Fruit fly (Drosophila melanogaster): ENCODE data around the gene smog.

The smog gene

DNA sequence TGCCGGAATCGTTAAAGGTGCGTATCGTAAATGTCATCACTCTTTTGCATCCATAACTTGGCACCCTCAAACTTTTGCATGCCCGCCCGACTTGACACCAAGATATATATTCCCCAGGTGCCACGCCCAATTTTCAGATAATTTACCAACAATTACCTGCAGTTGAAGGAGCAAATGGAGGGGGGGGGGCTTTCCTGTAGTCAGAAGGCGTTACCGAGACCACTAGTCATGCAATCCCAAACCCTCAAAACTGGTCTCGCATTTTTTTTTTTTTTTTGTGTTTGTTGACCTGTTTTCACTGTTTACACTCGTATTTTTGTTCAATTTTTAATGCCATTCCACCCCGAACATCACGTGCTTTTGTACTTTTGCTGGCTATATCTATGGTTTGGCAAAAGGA is 27.0 kb upstream of the smog start:
- no peak for TF ChIP-seq noc (tag; optimal IDR thresholded peaks at IDR 0.05)

DNA sequence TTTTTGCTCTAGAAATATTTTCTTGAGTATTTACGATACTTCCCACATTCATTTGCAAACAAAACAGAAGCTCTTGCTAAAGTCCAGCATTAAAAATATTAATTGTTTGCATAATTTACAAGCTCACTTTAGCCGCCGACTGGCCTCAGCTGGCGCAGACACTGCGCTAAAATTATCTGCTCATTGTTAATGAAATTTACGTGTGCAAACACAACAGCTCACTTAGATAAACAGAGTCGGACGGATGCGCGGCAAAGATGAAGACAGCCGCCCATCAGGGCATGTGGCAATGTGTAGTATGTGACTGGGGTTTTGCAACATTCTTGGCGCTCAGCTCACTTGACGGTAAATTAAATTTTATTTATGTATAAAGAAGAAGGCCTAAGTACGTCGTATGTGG is 23.6 kb upstream of the smog start:
- TF ChIP-seq noc (tag; optimal IDR thresholded peaks at IDR 0.05): peak; percentile 69

DNA sequence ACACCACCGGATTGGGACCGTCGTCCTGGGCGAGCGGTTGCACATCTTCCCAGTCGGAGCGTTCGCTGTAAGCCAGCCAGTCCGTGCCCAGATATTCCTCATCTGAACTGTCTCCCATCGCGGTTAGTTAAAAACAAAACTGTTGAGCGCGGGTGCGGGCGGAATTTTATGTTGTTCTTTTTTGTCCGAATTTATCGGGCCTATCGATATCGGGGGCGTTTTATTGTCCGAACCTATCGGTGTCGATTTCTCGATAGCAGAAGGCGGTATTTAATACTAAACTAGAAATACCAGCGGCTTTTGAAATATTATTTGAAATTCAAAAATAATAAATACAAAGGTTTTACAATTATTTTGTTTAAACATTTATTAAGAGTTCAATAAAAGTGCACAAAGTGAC is 22.2 kb upstream of the smog start, which contains the start of gene Fnta:
TSS of gene Fnta (minus strand) at position 204 of the 400 bp plus-strand sequence.
- TF ChIP-seq noc (tag; optimal IDR thresholded peaks at IDR 0.05): no peak

DNA sequence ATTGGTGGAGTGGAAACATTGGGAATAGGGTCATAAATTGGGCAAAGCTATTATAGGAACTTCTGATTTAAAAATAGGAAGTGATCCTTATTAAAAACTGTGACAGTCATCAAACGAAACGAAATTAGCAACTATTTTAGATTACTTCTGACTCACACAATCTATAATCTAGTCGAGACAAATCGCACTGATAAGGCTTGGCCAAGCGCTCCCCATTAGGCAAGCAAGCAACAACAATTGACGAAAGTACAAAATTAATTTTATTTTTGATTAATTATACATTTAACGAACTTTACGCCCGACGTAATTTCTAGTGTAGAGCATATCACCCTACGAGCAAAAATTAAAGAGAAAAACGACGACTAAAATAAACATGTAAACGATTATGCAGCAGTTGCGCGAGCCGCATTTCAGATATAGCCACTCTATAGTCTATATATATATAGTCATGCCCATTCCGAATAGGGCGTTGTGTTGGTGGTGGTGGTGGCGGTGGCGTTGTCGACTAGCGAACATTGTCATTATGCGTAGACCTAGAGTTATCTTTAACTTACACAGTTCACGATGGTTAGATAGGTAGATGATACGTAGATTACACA is 17.5 kb upstream of the smog start, which contains the start of gene Ir25a:
TSS of gene Ir25a (minus strand) at position 210 of the 599 bp plus-strand sequence.
- peak; percentile 9 for TF ChIP-seq noc (tag; optimal IDR thresholded peaks at IDR 0.05)

DNA sequence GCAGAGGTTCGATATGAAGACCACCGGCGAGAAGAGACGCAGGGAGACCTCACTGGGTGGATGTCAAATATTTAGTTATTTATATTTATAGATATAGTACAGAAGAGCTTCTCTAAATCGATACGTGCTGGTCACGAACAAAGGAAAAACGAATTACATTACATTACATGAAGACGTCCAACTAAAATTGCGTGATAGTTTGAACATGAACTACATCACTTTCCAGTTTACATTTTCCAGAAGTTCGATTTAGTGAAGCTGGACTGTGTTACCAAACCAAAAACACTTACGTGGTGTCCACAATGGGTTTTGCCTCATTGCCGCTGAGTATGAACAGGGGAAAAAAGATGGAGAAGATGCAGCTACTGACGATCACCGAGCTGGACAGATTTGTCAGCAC is 16.5 kb upstream of the smog start:
- TF ChIP-seq noc (tag; optimal IDR thresholded peaks at IDR 0.05): no peak

DNA sequence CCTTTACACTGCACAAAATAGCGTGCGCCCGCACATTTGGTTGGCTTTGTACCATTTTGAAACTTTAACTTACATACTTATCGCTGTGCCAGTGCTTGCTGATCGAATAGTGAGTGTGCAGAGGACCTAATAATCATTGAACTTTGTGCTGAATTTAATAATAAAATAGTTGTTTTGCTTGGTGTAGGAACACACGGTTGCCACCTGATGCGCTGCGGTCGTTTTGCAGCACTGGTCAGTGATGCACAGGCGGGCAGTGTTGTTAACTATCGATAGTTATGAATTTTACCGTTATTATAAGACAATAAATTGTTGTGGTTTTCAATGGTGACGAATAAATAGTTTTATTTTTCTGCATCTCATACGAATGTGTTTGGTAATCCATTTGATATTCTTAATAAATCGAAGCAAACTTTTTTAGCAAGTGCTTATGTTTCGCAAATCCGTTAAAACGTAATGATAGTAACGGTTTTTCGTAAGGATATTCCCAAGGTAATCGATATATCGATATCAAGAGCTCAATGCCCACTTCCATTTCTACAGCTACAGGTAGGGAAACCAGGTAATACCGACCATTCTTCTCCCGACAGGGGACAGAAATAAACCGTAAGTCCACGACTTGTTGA is 14.8 kb upstream of the smog start, which contains the start of the genes tank and CG12194:
TSS of gene tank (minus strand) at position 228 of the 626 bp plus-strand sequence.
TSS of gene CG12194 (plus strand) at position 576 of the 626 bp plus-strand sequence.
- TF ChIP-seq noc (tag; optimal IDR thresholded peaks at IDR 0.05): peak; percentile 89

DNA sequence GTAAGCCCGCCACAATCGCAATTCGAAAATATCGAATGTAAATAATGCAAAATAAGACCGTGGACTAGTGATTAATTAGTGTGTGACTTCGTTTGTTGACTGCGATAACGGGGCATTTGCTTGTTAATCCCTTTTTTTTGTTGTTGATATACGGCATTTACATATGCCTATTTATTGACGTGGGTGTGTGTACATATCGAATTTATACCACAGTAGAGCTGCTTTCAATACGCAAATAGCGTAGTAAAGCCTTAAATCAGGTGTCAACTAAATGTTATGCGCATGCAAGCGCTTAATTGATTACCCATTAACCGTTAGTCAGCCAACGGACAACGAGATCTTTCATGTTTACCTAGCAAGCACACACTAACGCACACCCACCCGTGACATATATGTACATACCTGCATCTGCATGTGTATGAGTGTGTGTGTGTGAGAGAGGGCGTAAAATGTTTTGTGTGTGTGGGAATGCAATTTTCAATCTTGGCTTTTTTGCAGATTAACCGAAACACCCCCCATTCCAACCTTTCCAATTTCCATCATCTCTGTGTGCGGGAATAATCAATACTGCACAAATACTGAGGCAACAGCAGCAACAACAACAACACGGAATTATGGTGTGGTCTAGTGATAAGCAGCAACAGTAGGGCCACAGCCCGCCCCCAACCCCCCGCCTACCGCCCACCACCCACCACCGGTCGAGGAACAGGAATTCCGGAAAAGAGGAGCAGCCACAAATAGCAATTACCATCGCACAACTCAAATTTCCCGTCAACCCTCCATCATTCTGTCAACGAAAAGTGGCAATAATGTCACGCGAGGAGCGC is 14.0 kb upstream of the smog start:
- TF ChIP-seq noc (tag; optimal IDR thresholded peaks at IDR 0.05): no peak

DNA sequence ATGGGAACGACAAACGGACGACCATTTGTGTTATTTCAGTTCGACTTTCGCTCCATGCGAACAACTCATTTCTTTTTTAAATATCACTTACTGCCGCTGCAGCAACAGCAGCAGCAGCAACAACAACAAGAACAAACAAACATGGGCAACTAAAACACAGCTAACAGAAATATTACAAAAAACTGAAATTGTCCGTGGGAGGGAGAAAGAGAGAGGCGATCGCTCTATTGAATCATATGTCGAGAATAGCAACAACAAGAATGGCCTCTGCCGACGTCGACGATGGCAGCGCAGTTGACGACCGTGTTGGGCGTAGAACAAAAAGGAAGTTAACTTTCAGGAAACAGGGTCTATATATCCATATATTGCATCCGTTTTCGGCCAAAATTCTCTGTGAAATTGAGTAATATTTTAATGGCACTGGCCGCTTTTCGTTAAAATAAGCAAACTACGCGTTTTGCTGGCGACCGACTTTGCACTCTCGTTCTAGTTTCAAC is 6.0 kb upstream of the smog start:
- TF ChIP-seq noc (tag; optimal IDR thresholded peaks at IDR 0.05): no peak

DNA sequence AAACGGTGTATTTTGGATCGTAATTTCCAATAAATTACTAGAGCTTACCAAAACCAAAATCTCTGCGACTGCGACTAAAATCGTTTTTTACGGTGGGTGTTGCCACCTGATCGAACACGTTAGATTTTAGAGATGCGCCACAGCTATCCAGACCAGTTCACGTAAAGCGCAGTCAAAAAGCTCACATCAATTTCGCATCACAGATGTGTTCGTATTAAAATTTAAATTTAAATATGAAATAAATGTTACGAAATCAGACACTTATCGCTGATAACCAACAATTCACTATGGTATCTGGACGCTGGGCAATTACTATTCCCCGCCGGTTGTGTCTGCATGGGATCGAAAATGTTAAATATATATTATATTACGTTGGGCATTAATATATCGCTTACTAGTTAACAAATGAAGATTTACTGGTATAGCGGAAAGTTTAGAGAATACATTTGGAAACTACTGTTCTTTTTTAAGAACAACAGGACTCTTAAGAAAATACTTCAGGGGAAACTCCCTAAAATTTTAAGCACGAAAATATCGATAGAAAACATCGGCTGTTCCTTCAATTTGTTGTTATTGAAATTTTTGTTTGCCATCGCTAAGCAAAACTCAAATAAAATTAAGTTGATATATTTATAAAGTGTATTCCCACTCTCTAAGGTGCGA is 5.3 kb upstream of the smog start, which contains the start of the genes mxt and CG11927:
TSS of gene mxt (minus strand) at position 105 of the 663 bp plus-strand sequence.
TSS of gene CG11927 (plus strand) at position 576 of the 663 bp plus-strand sequence.
- no peak for TF ChIP-seq noc (tag; optimal IDR thresholded peaks at IDR 0.05)

DNA sequence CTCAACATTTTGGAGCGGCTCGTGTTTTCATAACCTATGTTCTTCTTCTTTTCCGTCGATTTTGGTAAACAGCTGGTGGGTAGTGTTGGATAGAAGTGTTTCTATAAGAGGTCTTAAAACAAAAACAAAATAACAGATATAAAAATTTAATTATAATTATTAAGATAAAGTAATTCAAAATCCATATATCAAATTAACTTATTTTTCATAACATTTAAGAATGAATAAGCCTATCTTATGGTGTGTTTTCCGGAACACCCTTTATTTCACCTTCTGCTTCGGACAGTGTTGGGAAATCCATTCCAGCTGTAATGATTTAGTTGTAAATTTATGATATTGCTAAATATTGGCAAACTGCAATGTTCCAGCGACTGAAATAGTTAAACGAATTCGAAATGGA is 2.3 kb upstream of the smog start, which contains the start of the genes mRpS2 and Mon1:
TSS of gene mRpS2 (minus strand) at position 64 of the 400 bp plus-strand sequence.
TSS of gene Mon1 (plus strand) at position 286 of the 400 bp plus-strand sequence.
- peak; percentile 94 for TF ChIP-seq noc (tag; optimal IDR thresholded peaks at IDR 0.05)

DNA sequence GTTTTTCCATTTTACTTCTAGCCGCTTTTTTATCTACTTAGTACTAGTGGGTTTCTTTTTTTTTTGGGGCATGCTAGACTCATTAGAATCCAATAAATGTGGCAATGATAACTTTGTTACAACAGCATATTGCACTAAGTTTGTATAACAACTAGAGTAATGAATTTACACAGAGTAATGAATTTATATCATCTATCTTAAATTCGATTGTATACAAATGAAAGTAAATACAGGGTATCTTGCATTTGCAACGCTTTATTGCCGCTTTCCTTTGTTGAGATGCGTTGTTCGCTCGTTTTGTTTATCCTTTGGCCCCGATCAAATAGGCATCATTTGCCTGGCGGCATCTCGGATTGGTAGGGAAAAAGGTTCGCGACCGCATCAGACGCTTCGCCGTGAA is 2.2 kb downstream of the smog start:
- no peak for TF ChIP-seq noc (tag; optimal IDR thresholded peaks at IDR 0.05)

DNA sequence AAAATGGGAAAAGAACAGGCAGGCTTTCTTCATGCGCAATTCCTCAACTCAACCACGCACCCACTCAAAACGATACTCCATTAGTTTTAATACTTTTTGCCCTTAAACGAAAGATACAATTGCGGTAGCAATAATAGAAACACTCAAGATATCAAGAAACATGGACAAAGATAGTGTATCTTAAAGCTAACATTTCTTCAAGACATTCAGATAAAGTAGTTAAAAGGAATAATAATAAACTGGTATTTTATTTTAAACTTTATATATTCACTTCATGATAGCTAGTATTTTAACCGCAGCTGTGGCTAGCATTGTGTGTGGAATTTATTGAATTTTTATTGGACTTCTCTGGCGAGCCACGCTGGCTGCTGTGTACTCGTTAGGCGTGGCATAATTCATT is 3.5 kb downstream of the smog start:
- peak; percentile 17 for TF ChIP-seq noc (tag; optimal IDR thresholded peaks at IDR 0.05)

DNA sequence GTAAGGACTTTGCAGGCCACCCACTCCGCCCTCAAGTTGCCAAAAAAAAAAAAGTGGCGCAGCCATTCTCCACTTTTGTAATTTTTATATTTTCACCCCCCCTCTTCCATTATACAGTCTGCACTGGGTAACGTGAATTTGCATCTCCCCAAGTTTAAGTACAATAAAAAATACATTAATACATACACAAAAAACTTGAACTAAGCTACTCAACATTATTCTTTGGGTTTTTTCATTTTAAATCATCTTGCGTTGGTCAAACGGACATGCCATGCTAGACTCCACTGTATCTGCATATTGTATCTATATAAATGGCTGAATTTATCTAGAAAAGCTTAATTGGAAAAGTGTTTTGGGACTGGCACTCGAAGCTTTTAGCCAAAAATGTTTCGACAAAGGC is 8.8 kb downstream of the smog start:
- no peak for TF ChIP-seq noc (tag; optimal IDR thresholded peaks at IDR 0.05)

DNA sequence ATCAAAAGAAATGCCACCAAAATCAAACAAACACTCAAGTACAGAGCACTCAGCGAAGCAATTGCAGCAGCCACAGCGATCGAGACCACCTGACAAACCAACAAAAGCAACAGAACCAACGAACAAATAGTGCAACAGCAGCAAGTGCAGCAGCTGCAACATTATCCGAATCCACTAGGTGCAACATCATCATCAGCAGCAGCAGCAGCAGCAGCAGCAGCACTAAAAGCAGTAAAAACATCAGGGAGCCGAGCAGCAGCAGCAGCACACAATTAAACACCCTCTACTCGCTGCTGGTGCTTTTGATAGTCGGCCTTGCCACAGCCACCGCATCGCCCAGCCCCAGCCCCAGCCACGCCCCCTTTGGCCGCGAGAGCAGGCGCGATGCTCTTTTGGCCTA is 12.7 kb downstream of the smog start:
- TF ChIP-seq noc (tag; optimal IDR thresholded peaks at IDR 0.05): no peak

DNA sequence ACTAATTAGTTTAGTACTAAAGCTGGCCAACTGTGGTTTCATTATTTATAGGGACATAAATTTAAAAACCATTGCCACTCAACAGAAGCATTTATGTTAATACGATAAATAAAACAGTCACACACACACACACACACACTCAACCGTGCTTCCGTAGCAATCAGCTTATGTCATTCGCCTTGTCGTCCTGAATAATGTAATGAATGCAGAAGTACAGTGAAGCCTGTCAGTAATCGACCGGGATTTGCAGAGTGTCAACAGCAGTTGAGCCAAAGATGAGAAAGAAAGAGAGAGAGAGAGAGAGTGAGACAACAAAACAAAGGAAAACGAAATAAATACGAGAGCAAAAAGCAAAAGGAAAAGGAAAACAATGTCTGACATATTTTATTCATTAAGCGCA is 15.7 kb downstream of the smog start:
- TF ChIP-seq noc (tag; optimal IDR thresholded peaks at IDR 0.05): no peak

Data from whole organism, larva.